Worm (Caenorhabditis elegans) whole organism, L3 larva: ENCODE data around the gene Y94H6A.5.
A peak's percentile ranks its signal among the peaks of the same experiment; 100 is the strongest.

Experiments
- ZK546.5 ChIP-seq: sonication (generic microtip); optimal IDR thresholded peaks from 2 replicates; lab custom pipeline; 2017; ENCODE audit warnings: missing biosample characterization, missing genetic modification characterization
- ama-1 ChIP-seq: fragments of 150-350 bp; optimal IDR thresholded peaks from 2 replicates; lab custom pipeline; 2018
- ceh-16 ChIP-seq: sonication (generic microtip); optimal IDR thresholded peaks from 2 replicates; lab custom pipeline; 2017; ENCODE audit warnings: missing biosample characterization, missing genetic modification characterization
- ceh-28 ChIP-seq: fragments of 150-350 bp; optimal IDR thresholded peaks from 2 replicates; lab custom pipeline; 2014; ENCODE audit warnings: missing biosample characterization, missing genetic modification reagents, missing genetic modification characterization
- ceh-9 ChIP-seq: sonication (generic microtip); optimal IDR thresholded peaks from 2 replicates; lab custom pipeline; 2018; ENCODE audit warnings: missing biosample characterization, missing genetic modification characterization
- egl-27 ChIP-seq: sonication (generic microtip); optimal IDR thresholded peaks from 4 replicates; lab custom pipeline; 2017; ENCODE audit warnings: missing biosample characterization, missing genetic modification reagents, missing genetic modification characterization
- egl-5 ChIP-seq: fragments of 150-350 bp; optimal IDR thresholded peaks from 2 replicates; lab custom pipeline; 2017; ENCODE audit warnings: missing biosample characterization, missing genetic modification reagents, missing genetic modification characterization, inconsistent platforms
- elt-1 ChIP-seq: fragments of 150-350 bp; optimal IDR thresholded peaks from 2 replicates; lab custom pipeline; 2014; ENCODE audit warnings: missing biosample characterization, missing genetic modification characterization
- eor-1 ChIP-seq, 2 experiments: fragments of 150-350 bp; optimal IDR thresholded peaks; 2 replicates each; lab custom pipeline; 2014 to 2018; ENCODE audit warnings: missing biosample characterization in 2 of 2, missing genetic modification characterization in 2 of 2
- fkh-10 ChIP-seq: sonication (generic microtip); optimal IDR thresholded peaks from 2 replicates; lab custom pipeline; 2017; ENCODE audit warnings: missing biosample characterization, missing genetic modification reagents, missing genetic modification characterization
- fkh-2 ChIP-seq: fragments of 150-350 bp; optimal IDR thresholded peaks from 2 replicates; lab custom pipeline; 2014; ENCODE audit warnings: missing biosample characterization, missing genetic modification reagents, missing genetic modification characterization
- fos-1 ChIP-seq: fragments of 150-350 bp; optimal IDR thresholded peaks from 2 replicates; lab custom pipeline; 2014; ENCODE audit warnings: missing biosample characterization, missing genetic modification characterization
- jun-1 ChIP-seq: fragments of 150-350 bp; optimal IDR thresholded peaks from 2 replicates; lab custom pipeline; 2014; ENCODE audit warnings: missing biosample characterization, missing genetic modification reagents, missing genetic modification characterization
- lin-15B ChIP-seq: fragments of 150-350 bp; optimal IDR thresholded peaks from 2 replicates; lab custom pipeline; 2014; ENCODE audit warnings: missing biosample characterization, missing genetic modification characterization
- lsy-12 ChIP-seq: sonication (generic microtip); optimal IDR thresholded peaks from 2 replicates; lab custom pipeline; 2016; ENCODE audit warnings: mild to moderate bottlenecking, missing genetic modification characterization, missing compliant biosample characterization
- mdl-1 ChIP-seq: fragments of 150-350 bp; optimal IDR thresholded peaks from 2 replicates; lab custom pipeline; 2014; ENCODE audit warnings: missing biosample characterization, missing genetic modification characterization
- mml-1 ChIP-seq: fragments of 150-350 bp; sonication (generic microtip); optimal IDR thresholded peaks from 3 replicates; lab custom pipeline; 2014; ENCODE audit warnings: missing biosample characterization, missing genetic modification characterization
- nfya-1 ChIP-seq: sonication (generic microtip); optimal IDR thresholded peaks from 2 replicates; lab custom pipeline; 2017; ENCODE audit warnings: missing genetic modification characterization, mild to moderate bottlenecking, missing compliant biosample characterization, antibody characterized with exemption, moderate library complexity; ENCODE audit not compliant: insufficient read depth
- nhr-11 ChIP-seq: fragments of 150-350 bp; optimal IDR thresholded peaks from 2 replicates; lab custom pipeline; 2014; ENCODE audit warnings: missing biosample characterization, missing genetic modification characterization
- nhr-23 ChIP-seq: fragments of 150-350 bp; optimal IDR thresholded peaks from 2 replicates; lab custom pipeline; 2014; ENCODE audit warnings: missing biosample characterization, missing genetic modification reagents, missing genetic modification characterization
- nhr-237 ChIP-seq: fragments of 150-350 bp; optimal IDR thresholded peaks from 2 replicates; lab custom pipeline; 2014; ENCODE audit warnings: missing biosample characterization, missing genetic modification characterization
- nhr-25 ChIP-seq: sonication (generic microtip); optimal IDR thresholded peaks from 2 replicates; lab custom pipeline; 2017; ENCODE audit warnings: missing biosample characterization, missing genetic modification characterization
- nhr-43 ChIP-seq: sonication (generic microtip); optimal IDR thresholded peaks from 2 replicates; lab custom pipeline; 2016; ENCODE audit warnings: mild to moderate bottlenecking, missing genetic modification characterization, missing compliant biosample characterization; ENCODE audit not compliant: poor library complexity, severe bottlenecking
- nhr-67 ChIP-seq: fragments of 150-350 bp; optimal IDR thresholded peaks from 2 replicates; lab custom pipeline; 2014; ENCODE audit warnings: missing biosample characterization, missing genetic modification characterization
- nhr-76 ChIP-seq: fragments of 150-350 bp; sonication (generic microtip); optimal IDR thresholded peaks from 5 replicates; lab custom pipeline; 2014; ENCODE audit warnings: missing biosample characterization, missing genetic modification characterization
- nhr-77 ChIP-seq: fragments of 150-350 bp; optimal IDR thresholded peaks from 2 replicates; lab custom pipeline; 2014; ENCODE audit warnings: missing biosample characterization, missing genetic modification characterization
- pha-4 ChIP-seq: fragments of 150-350 bp; optimal IDR thresholded peaks from 2 replicates; lab custom pipeline; 2014; ENCODE audit warnings: missing biosample characterization, missing genetic modification reagents, missing genetic modification characterization
- pqm-1 ChIP-seq: fragments of 150-350 bp; optimal IDR thresholded peaks from 2 replicates; lab custom pipeline; 2017; ENCODE audit warnings: missing biosample characterization, missing genetic modification characterization, inconsistent platforms
- sea-2 ChIP-seq: fragments of 150-350 bp; sonication (generic microtip); optimal IDR thresholded peaks from 4 replicates; lab custom pipeline; 2014; ENCODE audit warnings: missing biosample characterization, missing genetic modification reagents, missing genetic modification characterization
- skn-1 ChIP-seq: fragments of 150-350 bp; optimal IDR thresholded peaks from 2 replicates; lab custom pipeline; 2014; ENCODE audit warnings: missing biosample characterization, missing genetic modification characterization
- snpc-4 ChIP-seq: fragments of 150-350 bp; optimal IDR thresholded peaks from 2 replicates; lab custom pipeline; 2014; ENCODE audit warnings: missing biosample characterization, missing genetic modification characterization
- tbx-2 ChIP-seq: sonication (generic microtip); optimal IDR thresholded peaks from 2 replicates; lab custom pipeline; 2016; ENCODE audit warnings: mild to moderate bottlenecking, missing genetic modification characterization, missing compliant biosample characterization
- unc-39 ChIP-seq: sonication (generic microtip); optimal IDR thresholded peaks from 4 replicates; lab custom pipeline; 2017; ENCODE audit warnings: missing biosample characterization, missing genetic modification characterization
- ztf-4 ChIP-seq: fragments of 150-350 bp; optimal IDR thresholded peaks from 2 replicates; lab custom pipeline; 2014; ENCODE audit warnings: missing biosample characterization, missing genetic modification characterization

Gene Y94H6A.5

DNA sequence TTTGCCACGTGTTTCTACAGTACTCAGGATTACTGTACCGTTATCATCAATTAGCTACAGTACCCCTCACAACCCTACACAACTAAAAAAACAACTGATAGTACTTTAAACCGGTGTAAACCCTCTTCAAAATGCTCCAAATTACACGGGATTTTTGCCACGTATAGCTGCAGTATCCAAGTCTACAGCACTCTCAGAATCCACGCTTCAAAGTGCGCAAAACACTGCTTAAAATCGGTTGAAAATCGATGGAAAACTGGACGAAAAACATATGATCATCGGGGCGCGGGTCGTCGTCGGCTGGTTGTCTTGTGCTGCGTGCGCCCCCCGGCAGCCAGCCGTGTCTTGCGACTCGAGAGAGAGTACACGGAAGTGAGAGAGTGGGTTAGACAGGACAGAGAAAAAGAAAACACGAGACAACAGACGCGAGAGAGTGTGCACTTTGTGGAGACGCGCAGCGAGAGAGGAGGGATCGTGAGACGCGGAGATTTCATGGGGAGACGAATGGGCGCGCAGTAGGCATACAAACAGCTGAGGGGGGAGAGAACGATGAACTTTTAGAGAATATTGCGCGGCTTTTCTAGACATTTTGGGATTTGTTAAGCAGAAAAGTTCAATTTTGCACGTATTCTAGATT, 4.7 kb upstream of the Y94H6A.5 start (continued):
- no peak for TF ChIP-seq nhr-77 (tag; lab: Kevin White, UChicago)
- TF ChIP-seq mdl-1 (tag; lab: Kevin White, UChicago), result peak; percentile 86
- peak; percentile 53 for TF ChIP-seq lsy-12 (tag; lab: Kevin White, UChicago)
- no peak for TF ChIP-seq nhr-76 (tag; lab: Kevin White, UChicago)
- peak; percentile 17 for TF ChIP-seq elt-1 (tag; lab: Kevin White, UChicago)
- TF ChIP-seq fos-1 (tag; lab: Kevin White, UChicago), result no peak
- TF ChIP-seq lin-15B (tag; lab: Kevin White, UChicago), result peak; percentile 81
- TF ChIP-seq jun-1 (tag; lab: Kevin White, UChicago), result peak; percentile 87
- peak; percentile 94 for TF ChIP-seq nfya-1
- no peak for TF ChIP-seq nhr-237 (tag; lab: Kevin White, UChicago)
- no peak for TF ChIP-seq ceh-16
- no peak for TF ChIP-seq eor-1 (tag; optimal IDR thresholded peaks at IDR 0.05; lab: Kevin White, UChicago)
- no peak for TF ChIP-seq sea-2
- TF ChIP-seq egl-5, result no peak

DNA sequence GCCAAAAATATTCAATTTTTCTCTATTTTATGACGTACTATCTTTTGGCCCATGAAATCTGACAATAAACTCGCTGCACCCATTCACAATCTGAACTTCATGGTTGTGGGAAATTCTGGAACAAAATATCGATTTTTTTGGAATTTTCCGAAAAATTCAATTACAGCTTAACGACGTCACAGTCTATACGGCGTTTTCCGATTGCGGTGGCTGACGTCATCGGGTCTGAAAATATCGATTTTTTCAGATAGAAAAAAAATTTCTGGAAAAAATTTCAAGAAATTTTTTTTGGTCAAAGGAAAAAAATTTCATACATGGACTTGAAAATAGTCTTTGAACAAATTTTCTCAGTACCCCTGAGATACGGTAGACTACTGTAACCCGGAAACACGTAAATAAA, 3.2 kb upstream of the Y94H6A.5 start, which contains the start of gene ubc-8:
Gene ubc-8, minus strand, starts transcription at position 227 of the 400 bp plus-strand sequence.
- no peak for TF ChIP-seq ZK546.5 (tag; lab: Kevin White, UChicago)
- TF ChIP-seq ceh-16, result no peak
- TF ChIP-seq unc-39, result no peak
- no peak for TF ChIP-seq nhr-11 (tag; lab: Kevin White, UChicago)
- TF ChIP-seq mdl-1 (tag; lab: Kevin White, UChicago), result no peak
- no peak for TF ChIP-seq egl-27 (tag; lab: Kevin White, UChicago)
- no peak for TF ChIP-seq lin-15B (tag; lab: Kevin White, UChicago)
- TF ChIP-seq ceh-9 (tag; lab: Kevin White, UChicago), result no peak

DNA sequence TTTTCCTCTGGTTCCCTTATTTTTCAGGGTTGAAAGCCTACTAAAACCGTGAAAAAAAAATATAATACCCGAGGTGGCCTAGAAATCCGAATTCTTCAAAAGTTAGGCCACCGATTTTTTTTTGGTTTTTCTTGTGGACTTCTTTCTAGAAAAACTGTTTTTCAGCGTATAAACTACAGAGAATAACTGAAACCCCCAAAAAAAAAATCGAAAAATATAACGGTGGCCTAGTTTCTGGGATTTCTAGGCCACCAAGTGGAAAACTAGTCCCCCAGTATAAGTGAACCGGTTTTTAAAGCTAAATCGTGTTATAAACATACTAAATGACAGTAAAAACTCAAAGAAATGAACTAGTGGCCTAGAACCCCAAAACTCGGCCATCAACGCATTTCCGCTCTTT, 1.9 kb upstream of the Y94H6A.5 start:
- TF ChIP-seq fkh-2 (no peak), ceh-9 (tag; lab: Kevin White, UChicago) (no peak), fkh-10 (GFP tag; lab: Kevin White, UChicago) (no peak), mml-1 (tag; lab: Kevin White, UChicago) (no peak), eor-1 (tag; optimal IDR thresholded peaks at IDR 0.05; lab: Kevin White, UChicago) (no peak), ceh-28 (tag; lab: Kevin White, UChicago) (no peak), nhr-67 (tag; lab: Kevin White, UChicago) (no peak), ztf-4 (no peak), nhr-43 (tag; lab: Kevin White, UChicago) (no peak), skn-1 (no peak), nhr-25 (tag; lab: Kevin White, UChicago) (no peak), pha-4 (tag; lab: Kevin White, UChicago) (no peak), nhr-11 (tag; lab: Kevin White, UChicago) (no peak), snpc-4 (tag; lab: Kevin White, UChicago) (no peak), tbx-2 (tag; lab: Kevin White, UChicago) (no peak), nhr-23 (tag; lab: Kevin White, UChicago) (no peak), nfya-1 (no peak), ama-1 (no peak)

DNA sequence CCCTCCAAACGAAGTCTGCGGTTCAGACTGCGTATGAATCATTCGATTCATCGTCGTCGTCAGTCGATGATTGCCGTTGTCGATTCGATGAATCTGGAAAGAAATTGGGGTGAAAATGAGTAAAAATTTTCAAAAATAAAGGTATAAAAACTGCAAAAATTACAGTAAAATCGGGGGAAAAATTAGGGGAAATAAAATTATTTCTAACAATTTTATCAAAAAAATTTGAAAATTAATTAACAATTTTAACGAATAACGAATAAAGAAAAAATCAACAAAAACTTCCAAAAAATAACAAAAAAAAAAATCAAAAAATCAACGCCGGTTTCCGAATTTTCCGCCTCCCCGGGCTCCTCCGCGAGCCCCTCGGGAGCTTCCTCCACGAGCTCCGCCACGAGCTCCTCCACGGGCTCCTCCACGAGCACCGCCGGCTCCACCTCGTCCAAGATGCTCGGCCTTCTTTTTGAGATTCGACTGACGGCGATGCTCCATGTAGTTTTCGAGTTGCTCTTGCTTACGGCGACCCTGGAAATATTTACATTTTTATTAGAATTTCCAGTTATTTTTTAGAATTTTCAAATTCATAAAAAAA, 15.0 kb downstream of the Y94H6A.5 start, which contains the start of gene egrh-3:
Gene egrh-3, minus strand, starts transcription at position 51 of the 592 bp plus-strand sequence.
- TF ChIP-seq fos-1 (tag; lab: Kevin White, UChicago), result no peak
- TF ChIP-seq fkh-10 (GFP tag; lab: Kevin White, UChicago), result no peak
- TF ChIP-seq pha-4 (tag; lab: Kevin White, UChicago), result no peak
- TF ChIP-seq pqm-1 (tag; lab: Kevin White, UChicago), result no peak

DNA sequence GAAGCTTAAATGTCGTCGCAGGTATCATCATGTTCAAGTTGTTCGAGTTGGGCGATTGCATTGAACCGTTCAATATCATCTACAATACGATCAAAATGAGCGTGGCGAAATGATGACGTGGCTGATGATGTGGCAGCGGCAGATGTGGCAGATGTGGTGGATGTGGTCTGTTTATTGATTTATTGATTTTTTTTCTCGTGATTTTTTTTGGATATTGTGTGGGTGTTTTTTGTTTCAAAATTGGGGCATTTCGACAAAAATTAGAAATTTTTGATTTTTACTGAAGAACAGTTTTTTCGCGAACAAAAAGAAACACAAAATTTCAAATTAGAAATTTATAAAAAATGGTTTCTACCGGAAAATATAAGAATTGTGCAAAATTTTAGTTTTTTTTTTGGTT, 23.5 kb downstream of the Y94H6A.5 start:
- TF ChIP-seq nhr-11 (tag; lab: Kevin White, UChicago) (no peak), ceh-28 (tag; lab: Kevin White, UChicago) (peak; percentile 86), sea-2 (no peak)
